Worm (Caenorhabditis elegans) whole organism, midembryonic: ENCODE data around the gene cyp-34A8.

Experiments
- T22C8.4 ChIP-seq: fragments of 200-800 bp; sonication (Bioruptor generic); IDR thresholded peaks from 2 replicates; pipeline ENCODE4 v1.3.6; 2022; ENCODE audit warnings: missing genetic modification characterization, missing compliant biosample characterization
- cog-1 ChIP-seq: sonication (generic microtip); optimal IDR thresholded peaks from 2 replicates; lab custom pipeline; 2016; ENCODE audit warnings: missing genetic modification characterization, missing compliant biosample characterization
- flt-1 ChIP-seq: fragments of 200-800 bp; sonication (Bioruptor generic); IDR thresholded peaks from 2 replicates; pipeline ENCODE4 v1.3.6; 2022; ENCODE audit warnings: missing genetic modification characterization, missing compliant biosample characterization
- tab-1 ChIP-seq: fragments of 200-800 bp; sonication (Bioruptor generic); IDR thresholded peaks from 2 replicates; pipeline ENCODE4 v1.3.6; 2022; ENCODE audit warnings: missing genetic modification characterization, missing compliant biosample characterization
- ztf-23 ChIP-seq: fragments of 200-800 bp; sonication (Bioruptor generic); IDR thresholded peaks from 2 replicates; pipeline ENCODE4 v1.3.6; 2022; ENCODE audit warnings: missing genetic modification reagents, missing genetic modification characterization, missing compliant biosample characterization
- ztf-29 ChIP-seq: fragments of 200-800 bp; sonication (Bioruptor generic); IDR thresholded peaks from 2 replicates; pipeline ENCODE4 v1.3.6; 2022; ENCODE audit warnings: missing genetic modification reagents, missing genetic modification characterization, missing compliant biosample characterization

DNA sequence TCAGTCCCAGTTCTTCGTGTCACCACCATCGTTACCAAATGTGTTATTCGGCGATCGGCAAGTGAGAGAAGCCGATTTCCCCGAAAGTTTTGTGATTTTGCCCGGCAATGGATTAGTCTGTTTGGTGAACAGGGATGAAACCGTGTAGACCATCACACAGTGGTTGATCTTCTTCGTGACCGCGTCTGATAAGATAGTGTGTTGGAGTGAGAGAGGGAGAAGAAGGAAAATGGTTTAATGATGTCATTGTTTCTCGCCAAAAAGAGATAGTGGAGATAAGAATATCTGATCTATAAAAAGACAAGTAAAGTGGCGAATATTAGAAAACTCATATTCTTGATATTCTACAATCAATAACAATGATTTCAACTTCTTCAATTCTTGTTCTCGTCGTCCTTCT lies 12.2 kb upstream of the cyp-34A8 start, which contains the start of gene nlp-31:
- TF ChIP-seq T22C8.4 (GFP tag; lab: Robert Waterston, UW) (no peak), ztf-23 (GFP tag; lab: Robert Waterston, UW) (no peak), tab-1 (GFP tag; lab: Robert Waterston, UW) (no peak), flt-1 (GFP tag; lab: Robert Waterston, UW) (no peak), ztf-29 (GFP tag; lab: Robert Waterston, UW) (no peak), cog-1 (tag; lab: Kevin White, UChicago) (no peak)
